Worm (Caenorhabditis elegans) whole organism, L4 larva: ENCODE measurements around the gene T24D5.1.
A peak's percentile ranks its signal among the peaks of the same experiment; 100 is the strongest.

ENCODE experiments used
- D1046.2 ChIP-seq: fragments of 200-800 bp; sonication (Bioruptor generic); IDR thresholded peaks from 2 replicates; pipeline ENCODE4 v1.3.6; 2022; ENCODE audit warnings: missing genetic modification characterization, missing compliant biosample characterization
- F26F4.8 ChIP-seq: fragments of 200-800 bp; sonication (Bioruptor generic); conservative IDR thresholded peaks from 2 replicates; pipeline ENCODE4 v1.3.6; 2022; ENCODE audit warnings: missing genetic modification characterization, missing compliant biosample characterization
- F37D6.2 ChIP-seq: sonication (generic microtip); optimal IDR thresholded peaks from 2 replicates; lab custom pipeline; 2016; ENCODE audit warnings: mild to moderate bottlenecking, missing genetic modification characterization, missing compliant biosample characterization
- T20F7.1 ChIP-seq: fragments of 200-800 bp; sonication (Bioruptor generic); optimal IDR thresholded peaks from 2 replicates; lab custom pipeline; 2018; ENCODE audit warnings: mild to moderate bottlenecking, missing genetic modification characterization, missing compliant biosample characterization
- T26A8.4 ChIP-seq: fragments of 200-800 bp; sonication (Bioruptor generic); IDR thresholded peaks from 2 replicates; pipeline ENCODE4 v1.3.6; 2022; ENCODE audit warnings: missing genetic modification characterization, missing compliant biosample characterization
- Y105C5A.15 ChIP-seq: fragments of 200-800 bp; sonication (Bioruptor generic); IDR thresholded peaks from 2 replicates; pipeline ENCODE4 v1.3.6; 2022; ENCODE audit warnings: missing genetic modification characterization, missing compliant biosample characterization
- Y5F2A.4 ChIP-seq: fragments of 200-800 bp; sonication (Bioruptor generic); optimal IDR thresholded peaks from 2 replicates; lab custom pipeline; 2018; ENCODE audit warnings: mild to moderate bottlenecking, missing genetic modification characterization, missing compliant biosample characterization
- ZK337.2 ChIP-seq: fragments of 200-800 bp; sonication (Bioruptor generic); IDR thresholded peaks from 2 replicates; pipeline ENCODE4 v1.3.6; 2022; ENCODE audit warnings: missing genetic modification reagents, missing genetic modification characterization, missing compliant biosample characterization
- ZK546.5 ChIP-seq, 2 experiments: sonication (generic microtip); optimal IDR thresholded peaks; 2 replicates each; lab custom pipeline; 2017; ENCODE audit warnings: missing biosample characterization in 2 of 2, missing genetic modification characterization in 2 of 2
- aha-1 ChIP-seq: fragments of 150-350 bp; peaks from one replicate; lab custom pipeline; 2014; ENCODE audit warnings: missing biosample characterization, missing genetic modification characterization
- ama-1 ChIP-seq: fragments of 150-350 bp; optimal IDR thresholded peaks from 2 replicates; lab custom pipeline; 2014; ENCODE audit warnings: inconsistent platforms, mixed read lengths
- arid-1 ChIP-seq: fragments of 200-800 bp; sonication (Bioruptor generic); conservative IDR thresholded peaks from 2 replicates; pipeline ENCODE4 v1.3.6; 2022; ENCODE audit warnings: missing genetic modification reagents, missing genetic modification characterization, missing compliant biosample characterization
- ceh-20 ChIP-seq: fragments of 200-800 bp; sonication (Bioruptor generic); IDR thresholded peaks from 2 replicates; pipeline ENCODE4 v1.3.6; 2022; ENCODE audit warnings: missing genetic modification reagents, missing genetic modification characterization, missing compliant biosample characterization
- ceh-44 ChIP-seq: fragments of 200-800 bp; sonication (Bioruptor generic); IDR thresholded peaks from 2 replicates; pipeline ENCODE4 v1.3.6; 2022; ENCODE audit warnings: missing genetic modification reagents, missing genetic modification characterization, missing compliant biosample characterization
- ceh-82 ChIP-seq: sonication (generic microtip); optimal IDR thresholded peaks from 2 replicates; lab custom pipeline; 2017; ENCODE audit warnings: missing biosample characterization, missing genetic modification characterization
- ces-1 ChIP-seq: fragments of 150-350 bp; sonication (generic microtip); optimal IDR thresholded peaks from 4 replicates; lab custom pipeline; 2014; ENCODE audit warnings: missing biosample characterization, missing genetic modification reagents, missing genetic modification characterization
- ctbp-1 ChIP-seq: fragments of 200-800 bp; sonication (Bioruptor generic); IDR thresholded peaks from 2 replicates; pipeline ENCODE4 v1.3.6; 2022; ENCODE audit warnings: missing genetic modification reagents, missing genetic modification characterization, missing compliant biosample characterization
- daf-19 ChIP-seq: fragments of 200-800 bp; sonication (Bioruptor generic); conservative IDR thresholded peaks from 2 replicates; pipeline ENCODE4 v1.3.6; 2022; ENCODE audit warnings: missing genetic modification characterization, missing compliant biosample characterization
- dmd-6 ChIP-seq: fragments of 200-800 bp; sonication (Bioruptor generic); IDR thresholded peaks from 2 replicates; pipeline ENCODE4 v1.3.6; 2022; ENCODE audit warnings: missing genetic modification reagents, missing genetic modification characterization, missing compliant biosample characterization
- dpl-1 ChIP-seq: fragments of 150-350 bp; optimal IDR thresholded peaks from 2 replicates; lab custom pipeline; 2014; ENCODE audit warnings: missing biosample characterization, missing genetic modification reagents, missing genetic modification characterization
- duxl-1 ChIP-seq: sonication (generic microtip); optimal IDR thresholded peaks from 2 replicates; lab custom pipeline; 2016; ENCODE audit warnings: mild to moderate bottlenecking, missing genetic modification characterization, moderate library complexity, missing compliant biosample characterization; ENCODE audit not compliant: poor library complexity
- dve-1 ChIP-seq: sonication (generic microtip); optimal IDR thresholded peaks from 2 replicates; lab custom pipeline; 2017; ENCODE audit warnings: antibody characterized with exemption, mild to moderate bottlenecking, missing genetic modification characterization, missing compliant biosample characterization; ENCODE audit not compliant: insufficient read depth
- egl-27 ChIP-seq: sonication (generic microtip); optimal IDR thresholded peaks from 3 replicates; lab custom pipeline; 2017; ENCODE audit warnings: missing biosample characterization, missing genetic modification reagents, missing genetic modification characterization
- fkh-10 ChIP-seq: fragments of 150-350 bp; optimal IDR thresholded peaks from 2 replicates; lab custom pipeline; 2014; ENCODE audit warnings: missing biosample characterization, missing genetic modification reagents, missing genetic modification characterization
- hif-1 ChIP-seq, 2 experiments: sonication (generic microtip); optimal IDR thresholded peaks; 2 replicates each; lab custom pipeline; 2016 to 2017; ENCODE audit warnings: missing compliant biosample characterization in 2 of 2, missing genetic modification characterization in 2 of 2, missing genetic modification reagents in 2 of 2, missing genotype in 2 of 2, mild to moderate bottlenecking in 1 of 2
- hlh-11 ChIP-seq: fragments of 200-800 bp; sonication (Bioruptor generic); optimal IDR thresholded peaks from 2 replicates; lab custom pipeline; 2018; ENCODE audit warnings: mild to moderate bottlenecking, missing genetic modification characterization, missing compliant biosample characterization
- hmg-1.1 ChIP-seq: fragments of 200-800 bp; sonication (Bioruptor generic); IDR thresholded peaks from 2 replicates; pipeline ENCODE4 v1.3.6; 2022; ENCODE audit warnings: missing genetic modification reagents, missing genetic modification characterization, missing compliant biosample characterization
- jun-1 ChIP-seq: fragments of 150-350 bp; optimal IDR thresholded peaks from 2 replicates; lab custom pipeline; 2014; ENCODE audit warnings: missing biosample characterization, missing genetic modification reagents, missing genetic modification characterization
- lin-13 ChIP-seq: fragments of 150-350 bp; optimal IDR thresholded peaks from 2 replicates; lab custom pipeline; 2014; ENCODE audit warnings: missing biosample characterization, missing genetic modification reagents, missing genetic modification characterization
- lin-15B ChIP-seq: fragments of 150-350 bp; sonication (generic microtip); optimal IDR thresholded peaks from 3 replicates; lab custom pipeline; 2014; ENCODE audit warnings: missing biosample characterization, missing genetic modification characterization
- madf-5 ChIP-seq, 2 experiments: fragments of 200-800 bp; sonication (Bioruptor generic); IDR thresholded peaks; 2 replicates each; pipeline ENCODE4 v1.3.6; 2022; ENCODE audit warnings: missing compliant biosample characterization in 2 of 2, missing genetic modification characterization in 2 of 2
- mdl-1 ChIP-seq, 2 experiments: fragments of 150-350 bp in 1 of 2; sonication (generic microtip) in 1 of 2; optimal IDR thresholded peaks; 2 replicates each; lab custom pipeline; 2014 to 2017; ENCODE audit warnings: missing biosample characterization in 2 of 2, missing genetic modification characterization in 2 of 2
- mep-1 ChIP-seq: fragments of 150-350 bp; sonication (generic microtip); optimal IDR thresholded peaks from 3 replicates; lab custom pipeline; 2014; ENCODE audit warnings: missing biosample characterization, missing genetic modification characterization
- mxl-2 ChIP-seq: fragments of 200-800 bp; sonication (Bioruptor generic); conservative IDR thresholded peaks from 2 replicates; pipeline ENCODE4 v1.3.6; 2022; ENCODE audit warnings: missing genetic modification reagents, missing genetic modification characterization, missing compliant biosample characterization
- mxl-3 ChIP-seq: fragments of 200-800 bp; sonication (Bioruptor generic); optimal IDR thresholded peaks from 2 replicates; lab custom pipeline; 2018; ENCODE audit warnings: mild to moderate bottlenecking, missing genetic modification characterization, missing compliant biosample characterization
- nhr-10 ChIP-seq: fragments of 150-350 bp; optimal IDR thresholded peaks from 2 replicates; lab custom pipeline; 2014; ENCODE audit warnings: missing biosample characterization, missing genetic modification characterization
- nhr-111 ChIP-seq: fragments of 200-800 bp; sonication (Bioruptor generic); optimal IDR thresholded peaks from 2 replicates; lab custom pipeline; 2018; ENCODE audit warnings: mild to moderate bottlenecking, missing genetic modification characterization, missing compliant biosample characterization
- nhr-237 ChIP-seq: sonication (generic microtip); optimal IDR thresholded peaks from 2 replicates; lab custom pipeline; 2017; ENCODE audit warnings: missing biosample characterization, missing genetic modification characterization
- nhr-42 ChIP-seq: fragments of 200-800 bp; sonication (Bioruptor generic); IDR thresholded peaks from 2 replicates; pipeline ENCODE4 v1.3.6; 2022; ENCODE audit warnings: missing genetic modification characterization, missing compliant biosample characterization
- nhr-48 ChIP-seq: sonication (generic microtip); optimal IDR thresholded peaks from 2 replicates; lab custom pipeline; 2016; ENCODE audit warnings: mild to moderate bottlenecking, missing genetic modification characterization, missing compliant biosample characterization
- nhr-6 ChIP-seq: fragments of 150-350 bp; optimal IDR thresholded peaks from 2 replicates; lab custom pipeline; 2014; ENCODE audit warnings: missing biosample characterization, missing genetic modification characterization
- nhr-77 ChIP-seq: fragments of 150-350 bp; optimal IDR thresholded peaks from 2 replicates; lab custom pipeline; 2014; ENCODE audit warnings: missing biosample characterization, missing genetic modification characterization
- set-16 ChIP-seq: fragments of 200-800 bp; sonication (Bioruptor generic); IDR thresholded peaks from 2 replicates; pipeline ENCODE4 v1.3.6; 2022; ENCODE audit warnings: missing genetic modification reagents, missing genetic modification characterization, missing compliant biosample characterization
- snpc-1.2 ChIP-seq: fragments of 200-800 bp; sonication (Bioruptor generic); IDR thresholded peaks from 2 replicates; pipeline ENCODE4 v1.3.6; 2022; ENCODE audit warnings: missing genetic modification reagents, missing genetic modification characterization, missing compliant biosample characterization
- snpc-4 ChIP-seq: fragments of 150-350 bp; optimal IDR thresholded peaks from 2 replicates; lab custom pipeline; 2014; ENCODE audit warnings: missing biosample characterization, missing genetic modification characterization
- spr-1 ChIP-seq: sonication (generic microtip); optimal IDR thresholded peaks from 2 replicates; lab custom pipeline; 2016; ENCODE audit warnings: mild to moderate bottlenecking, missing genetic modification characterization, missing compliant biosample characterization
- spr-3 ChIP-seq: fragments of 200-800 bp; sonication (Bioruptor generic); optimal IDR thresholded peaks from 2 replicates; lab custom pipeline; 2018; ENCODE audit warnings: mild to moderate bottlenecking, missing genetic modification characterization, missing compliant biosample characterization
- tag-97 ChIP-seq: fragments of 200-800 bp; sonication (Bioruptor generic); IDR thresholded peaks from 2 replicates; pipeline ENCODE4 v1.3.6; 2022; ENCODE audit warnings: missing genetic modification characterization, missing compliant biosample characterization
- unc-130 ChIP-seq: sonication (generic microtip); optimal IDR thresholded peaks from 2 replicates; lab custom pipeline; 2016; ENCODE audit warnings: missing genetic modification reagents, missing genetic modification characterization, missing compliant biosample characterization
- zfp-3 ChIP-seq: fragments of 200-800 bp; sonication (Bioruptor generic); conservative IDR thresholded peaks from 2 replicates; pipeline ENCODE4 v1.3.6; 2022; ENCODE audit warnings: missing genetic modification reagents, missing genetic modification characterization, missing compliant biosample characterization
- zip-11 ChIP-seq: fragments of 200-800 bp; sonication (Bioruptor generic); IDR thresholded peaks from 2 replicates; pipeline ENCODE4 v1.3.6; 2022; ENCODE audit warnings: missing genetic modification characterization, missing compliant biosample characterization
- ztf-11 ChIP-seq: fragments of 150-350 bp; optimal IDR thresholded peaks from 2 replicates; lab custom pipeline; 2014; ENCODE audit warnings: missing biosample characterization, missing genetic modification characterization

The T24D5.1 gene

ce11 chrX:12563589-12563988 lies 11.0 kb upstream of the T24D5.1 start (continued):
- TF ChIP-seq unc-130 (GFP tag; lab: Kevin White, UChicago) (peak; percentile 36), arid-1 (GFP tag; lab: Robert Waterston, UW) (peak; percentile 88), D1046.2 (GFP tag; lab: Robert Waterston, UW) (peak; percentile 93), nhr-237 (tag; lab: Kevin White, UChicago) (no peak), dve-1 (tag; lab: Kevin White, UChicago) (no peak), zip-11 (GFP tag; lab: Robert Waterston, UW) (peak; percentile 76; the same call in 1 of the 2 replicates), ceh-44 (GFP tag; lab: Robert Waterston, UW) (0 out of 2 replicates have a peak, but pooled peaks have one; percentile 60), nhr-10 (tag; lab: Kevin White, UChicago) (no peak), T20F7.1 (GFP tag; lab: Kevin White, UChicago) (peak; percentile 59), F37D6.2 (tag; lab: Kevin White, UChicago) (peak; percentile 63), aha-1 (tag; lab: Kevin White, UChicago) (peak; percentile 83), fkh-10 (GFP tag; lab: Kevin White, UChicago) (peak; percentile 14), ces-1 (GFP tag; lab: Kevin White, UChicago) (no peak), T26A8.4 (GFP tag; lab: Robert Waterston, UW) (no peak; the same call in 1 of the 2 replicates), dmd-6 (GFP tag; lab: Robert Waterston, UW) (peak; percentile 79), ztf-11 (no peak), mxl-2 (peak; percentile 81), snpc-4 (tag; lab: Kevin White, UChicago) (no peak), snpc-1.2 (peak; percentile 95), mep-1 (tag; lab: Kevin White, UChicago) (peak; percentile 82), mxl-3 (peak; percentile 75), hmg-1.1 (GFP tag; lab: Robert Waterston, UW) (peak; percentile 97), zfp-3 (GFP tag; lab: Robert Waterston, UW) (no peak; the same call in 1 of the 2 replicates), madf-5 (GFP tag; IDR thresholded peaks at IDR 0.05; lab: Robert Waterston, UW) (peak; percentile 92 to 96), nhr-42 (GFP tag; lab: Robert Waterston, UW) (peak; percentile 68; the same call in 1 of the 2 replicates), F26F4.8 (GFP tag; lab: Robert Waterston, UW) (peak; percentile 96), tag-97 (GFP tag; lab: Robert Waterston, UW) (no peak), daf-19 (GFP tag; lab: Robert Waterston, UW) (peak; percentile 93), ama-1 (lab: Kevin White, UChicago) (no peak), nhr-48 (peak; percentile 75), spr-3 (GFP tag; lab: Kevin White, UChicago) (no peak), mdl-1 (tag; optimal IDR thresholded peaks at IDR 0.05; lab: Kevin White, UChicago) (peak in 1 of 2 experiments; percentile 9), Y5F2A.4 (GFP tag; lab: Kevin White, UChicago) (peak; percentile 82), Y105C5A.15 (GFP tag; lab: Robert Waterston, UW) (peak; percentile 98), set-16 (GFP tag; lab: Robert Waterston, UW) (no peak), nhr-111 (peak; percentile 86), egl-27 (tag; lab: Kevin White, UChicago) (no peak), ZK546.5 (tag; optimal IDR thresholded peaks at IDR 0.05; lab: Kevin White, UChicago) (no peak), hlh-11 (tag; lab: Kevin White, UChicago) (no peak), lin-15B (tag; lab: Kevin White, UChicago) (no peak), duxl-1 (tag; lab: Kevin White, UChicago) (peak; percentile 94), ctbp-1 (GFP tag; lab: Robert Waterston, UW) (peak; percentile 93), ceh-82 (tag; lab: Kevin White, UChicago) (no peak), jun-1 (tag; lab: Kevin White, UChicago) (no peak), dpl-1 (GFP tag; lab: Kevin White, UChicago) (no peak), nhr-77 (no peak), spr-1 (tag; lab: Kevin White, UChicago) (peak; percentile 78), hif-1 (tag; optimal IDR thresholded peaks at IDR 0.05; lab: Kevin White, UChicago) (peak in 1 of 2 experiments; percentile 60), ZK337.2 (GFP tag; lab: Robert Waterston, UW) (peak; percentile 81), ceh-20 (GFP tag; lab: Robert Waterston, UW) (peak; percentile 86), nhr-6 (tag; lab: Kevin White, UChicago) (no peak), lin-13 (no peak)
